Fruit fly (Drosophila melanogaster): ENCODE data around the gene CG4955.

Gene CG4955

dm6 chrX:17111274-17111673 is 30.0 kb downstream of the CG4955 start (continued):
- TF ChIP-seq fd85E (GFP tag; optimal IDR thresholded peaks at IDR 0.05) (no peak), Hr39 (GFP tag; optimal IDR thresholded peaks at IDR 0.05) (peak; percentile 2), CG16779 (tag; optimal IDR thresholded peaks at IDR 0.05) (no peak), achi (GFP tag; optimal IDR thresholded peaks at IDR 0.05) (peak; percentile 22), fd59A (GFP tag; optimal IDR thresholded peaks at IDR 0.05) (no peak), CG6792 (GFP tag; optimal IDR thresholded peaks at IDR 0.05) (no peak), Met (GFP tag; optimal IDR thresholded peaks at IDR 0.05) (peak; percentile 38), Gug (GFP tag; IDR thresholded peaks at IDR 0.05) (no peak), ss (GFP tag; optimal IDR thresholded peaks at IDR 0.05) (no peak), CG31627 (GFP tag; optimal IDR thresholded peaks at IDR 0.05) (peak; percentile 0), CG34406 (GFP tag; optimal IDR thresholded peaks at IDR 0.05) (peak; percentile 22), vri (GFP tag; optimal IDR thresholded peaks at IDR 0.05) (no peak), CG11294 (GFP tag; IDR thresholded peaks at IDR 0.05) (no peak), salr (GFP tag; optimal IDR thresholded peaks at IDR 0.05) (no peak), CG11902 (GFP tag; optimal IDR thresholded peaks at IDR 0.05) (no peak), Hr38 (GFP tag; optimal IDR thresholded peaks at IDR 0.05) (no peak), CG3919 (GFP tag; optimal IDR thresholded peaks at IDR 0.05) (peak; percentile 1), acj6 (GFP tag; optimal IDR thresholded peaks at IDR 0.05) (peak; percentile 23), CG32006 (GFP tag; optimal IDR thresholded peaks at IDR 0.05) (peak; percentile 59), CG6163 (GFP tag; IDR thresholded peaks at IDR 0.05) (no peak), CG8319 (GFP tag; optimal IDR thresholded peaks at IDR 0.05) (no peak), CG4318 (GFP tag; optimal IDR thresholded peaks at IDR 0.05) (peak; percentile 44), fkh (GFP tag; optimal IDR thresholded peaks at IDR 0.05) (no peak), Sox102F (GFP tag; optimal IDR thresholded peaks at IDR 0.05) (no peak), CG8632 (GFP tag; optimal IDR thresholded peaks at IDR 0.05) (no peak), Smox (GFP tag; optimal IDR thresholded peaks at IDR 0.05) (peak; percentile 14)

dm6 chrX:17111958-17112953 is 31.0 kb downstream of the CG4955 start:
- TF ChIP-seq CG3919 (GFP tag; optimal IDR thresholded peaks at IDR 0.05) (peak; percentile 39), CG8632 (GFP tag; optimal IDR thresholded peaks at IDR 0.05) (no peak), OdsH (GFP tag; optimal IDR thresholded peaks at IDR 0.05) (peak; percentile 42), CG6808 (GFP tag; optimal IDR thresholded peaks at IDR 0.05) (peak; percentile 48), Hr38 (GFP tag; optimal IDR thresholded peaks at IDR 0.05) (no peak), CG9139 (GFP tag; optimal IDR thresholded peaks at IDR 0.05) (no peak), CG11902 (GFP tag; optimal IDR thresholded peaks at IDR 0.05) (peak; percentile 19), cyc (GFP tag; optimal IDR thresholded peaks at IDR 0.05) (peak; percentile 30), CG1621 (tag; optimal IDR thresholded peaks at IDR 0.05) (no peak), dsx (GFP tag; optimal IDR thresholded peaks at IDR 0.05; ENCODE audit: poor library complexity, severe bottlenecking) (no peak), CG11294 (GFP tag; IDR thresholded peaks at IDR 0.05) (0 out of 2 replicates have a peak, but pooled peaks have one; percentile 15), Lpt (GFP tag; optimal IDR thresholded peaks at IDR 0.05) (peak; percentile 42), Gug (GFP tag; IDR thresholded peaks at IDR 0.05) (no peak), CG7368 (GFP tag; optimal IDR thresholded peaks at IDR 0.05) (no peak), CG10669 (GFP tag; optimal IDR thresholded peaks at IDR 0.05) (peak; percentile 21), CG6854 (GFP tag; optimal IDR thresholded peaks at IDR 0.05) (no peak), CG8319 (GFP tag; optimal IDR thresholded peaks at IDR 0.05) (no peak), fd85E (GFP tag; optimal IDR thresholded peaks at IDR 0.05) (no peak), CG32006 (GFP tag; optimal IDR thresholded peaks at IDR 0.05) (peak; percentile 76), fkh (GFP tag; optimal IDR thresholded peaks at IDR 0.05) (no peak), topi (GFP tag; optimal IDR thresholded peaks at IDR 0.05) (peak; percentile 43), Hr4 (GFP tag; optimal IDR thresholded peaks at IDR 0.05) (peak; percentile 47), spab (GFP tag; optimal IDR thresholded peaks at IDR 0.05) (peak; percentile 23), Eip93F (GFP tag; optimal IDR thresholded peaks at IDR 0.05) (no peak), CG6276 (GFP tag; optimal IDR thresholded peaks at IDR 0.05) (peak; percentile 33), Ets96B (tag; optimal IDR thresholded peaks at IDR 0.05) (peak; percentile 30), CG6792 (GFP tag; optimal IDR thresholded peaks at IDR 0.05) (peak; percentile 8), CG34406 (GFP tag; optimal IDR thresholded peaks at IDR 0.05) (no peak), pdm3 (GFP tag; optimal IDR thresholded peaks at IDR 0.05) (peak; percentile 55), Eip75B (GFP tag; optimal IDR thresholded peaks at IDR 0.05) (peak; percentile 47), Sox15 (GFP tag; optimal IDR thresholded peaks at IDR 0.05) (peak; percentile 16), vri (GFP tag; optimal IDR thresholded peaks at IDR 0.05) (no peak), Blimp-1 (GFP tag; optimal IDR thresholded peaks at IDR 0.05) (no peak), CG6163 (GFP tag; IDR thresholded peaks at IDR 0.05) (peak; percentile 37; the same call in 1 of the 3 replicates)

Data from whole organism, prepupa.